Fruit fly (Drosophila melanogaster) whole organism, prepupa: ENCODE data around the gene CG12256.

Experiments used
- CG1621 ChIP-seq: fragments of 200-800 bp; sonication (Bioruptor generic); optimal IDR thresholded peaks from 3 replicates; lab custom pipeline; 2018; ENCODE audit warnings: missing biosample characterization, mild to moderate bottlenecking, missing genetic modification characterization
- Eip93F ChIP-seq: fragments of 200-800 bp; sonication (Bioruptor generic); optimal IDR thresholded peaks from 2 replicates; lab custom pipeline; 2016; ENCODE audit warnings: missing biosample characterization, mild to moderate bottlenecking, missing genetic modification characterization
- achi ChIP-seq: fragments of 200-800 bp; sonication (Bioruptor generic); optimal IDR thresholded peaks from 3 replicates; lab custom pipeline; 2016; ENCODE audit warnings: missing biosample characterization, missing genetic modification characterization
- dac ChIP-seq: fragments of 200-800 bp; sonication (Bioruptor generic); optimal IDR thresholded peaks from 2 replicates; lab custom pipeline; 2017; ENCODE audit warnings: missing biosample characterization, mild to moderate bottlenecking, missing genetic modification characterization
- fd59A ChIP-seq: fragments of 200-800 bp; sonication (Bioruptor generic); optimal IDR thresholded peaks from 2 replicates; lab custom pipeline; 2017; ENCODE audit warnings: missing biosample characterization, mild to moderate bottlenecking, missing genetic modification characterization, missing genetic modification reagents

dm6 chr3R:12252457-12253065 is 26.4 kb upstream of the CG12256 start:
- TF ChIP-seq CG1621: no peak
- no peak for TF ChIP-seq dac (GFP tag; lab: Kevin White, UChicago)
- TF ChIP-seq achi: no peak
- no peak for TF ChIP-seq Eip93F (GFP tag; lab: Kevin White, UChicago)
- TF ChIP-seq fd59A (GFP tag; lab: Kevin White, UChicago): no peak
